Fruit fly (Drosophila melanogaster) whole organism, pupa: Measurements from ENCODE around the gene CG10970.

Experiments
- CG12605 ChIP-seq: fragments of 200-800 bp; sonication (Bioruptor generic); IDR thresholded peaks from 2 replicates; pipeline ENCODE4 v1.3.6; 2022; ENCODE audit warnings: missing biosample characterization, missing genetic modification characterization
- CG34367 ChIP-seq: fragments of 200-800 bp; sonication (Bioruptor generic); optimal IDR thresholded peaks from 2 replicates; lab custom pipeline; 2018; ENCODE audit warnings: missing biosample characterization, mild to moderate bottlenecking, missing genetic modification characterization
- CG4496 ChIP-seq: fragments of 200-800 bp; sonication (Bioruptor generic); IDR thresholded peaks from 3 replicates; pipeline ENCODE4 v1.3.6; 2022; ENCODE audit warnings: missing biosample characterization, missing genetic modification characterization
- CG8159 ChIP-seq: fragments of 200-800 bp; sonication (Bioruptor generic); optimal IDR thresholded peaks from 3 replicates; lab custom pipeline; 2018; ENCODE audit warnings: missing biosample characterization, mild to moderate bottlenecking, missing genetic modification characterization, moderate library complexity
- CG9948 ChIP-seq: fragments of 200-800 bp; sonication (Bioruptor generic); optimal IDR thresholded peaks from 2 replicates; lab custom pipeline; 2018; ENCODE audit warnings: missing biosample characterization, mild to moderate bottlenecking, missing genetic modification characterization, moderate library complexity
- Ets98B ChIP-seq: fragments of 200-800 bp; sonication (Bioruptor generic); IDR thresholded peaks from 2 replicates; pipeline ENCODE4 v1.3.6; 2022; ENCODE audit warnings: missing biosample characterization, missing genetic modification characterization
- Pif1B ChIP-seq: fragments of 200-800 bp; sonication (Bioruptor generic); optimal IDR thresholded peaks from 3 replicates; lab custom pipeline; 2016; ENCODE audit warnings: missing biosample characterization, missing genetic modification characterization
- Snoo ChIP-seq: fragments of 200-800 bp; sonication (Bioruptor generic); optimal IDR thresholded peaks from 3 replicates; lab custom pipeline; 2017; ENCODE audit warnings: missing biosample characterization, mild to moderate bottlenecking, missing genetic modification characterization, inconsistent platforms
- rn ChIP-seq: fragments of 200-800 bp; sonication (Bioruptor generic); IDR thresholded peaks from 2 replicates; pipeline ENCODE4 v1.3.6; 2022; ENCODE audit warnings: missing biosample characterization, missing genetic modification characterization

- no peak for TF ChIP-seq Pif1B
- no peak for TF ChIP-seq Snoo (tag; lab: Kevin White, UChicago)
- TF ChIP-seq rn (GFP tag; lab: Robert Waterston, UW) = no peak
- no peak for TF ChIP-seq Ets98B (GFP tag; lab: Robert Waterston, UW)
- no peak for TF ChIP-seq CG4496
- TF ChIP-seq CG9948 (tag; lab: Kevin White, UChicago) = no peak
- no peak for TF ChIP-seq CG8159
- no peak for TF ChIP-seq CG34367 (tag; lab: Kevin White, UChicago)
- TF ChIP-seq CG12605 (GFP tag; lab: Robert Waterston, UW) = no peak
Measured at dm6 chrX:9089254-9090056, 18.2 kb upstream of the CG10970 start, which contains the start of gene CCT2.
